Worm (Caenorhabditis elegans) whole organism, young adult: Measurements from ENCODE around the gene F26F2.11.

ENCODE experiments used
- F39B2.1 ChIP-seq: fragments of 200-800 bp; sonication (Bioruptor generic); IDR thresholded peaks from 2 replicates; pipeline ENCODE4 v1.3.6; 2022; ENCODE audit warnings: missing genetic modification reagents, missing genetic modification characterization, missing compliant biosample characterization
- K12H6.12 ChIP-seq: fragments of 200-800 bp; sonication (Bioruptor generic); optimal IDR thresholded peaks from 2 replicates; lab custom pipeline; 2018; ENCODE audit warnings: mild to moderate bottlenecking, missing genetic modification characterization, missing compliant biosample characterization
- Y56A3A.18 ChIP-seq: fragments of 200-800 bp; sonication (Bioruptor generic); IDR thresholded peaks from 2 replicates; pipeline ENCODE4 v1.3.6; 2022; ENCODE audit warnings: missing genetic modification reagents, missing genetic modification characterization, missing compliant biosample characterization
- attf-5 ChIP-seq: fragments of 200-800 bp; sonication (Bioruptor generic); optimal IDR thresholded peaks from 2 replicates; lab custom pipeline; 2018; ENCODE audit warnings: mild to moderate bottlenecking, missing genetic modification characterization, missing compliant biosample characterization
- dpl-1 ChIP-seq: fragments of 150-350 bp; optimal IDR thresholded peaks from 2 replicates; lab custom pipeline; 2014; ENCODE audit warnings: missing biosample characterization, missing genetic modification reagents, missing genetic modification characterization
- efl-1 ChIP-seq: fragments of 150-350 bp; optimal IDR thresholded peaks from 2 replicates; lab custom pipeline; 2014; ENCODE audit warnings: missing biosample characterization, missing genetic modification reagents, missing genetic modification characterization
- hmg-20 ChIP-seq: fragments of 200-800 bp; sonication (Bioruptor generic); IDR thresholded peaks from 2 replicates; pipeline ENCODE4 v1.3.6; 2022; ENCODE audit warnings: missing genetic modification reagents, missing genetic modification characterization, missing compliant biosample characterization
- nhr-90 ChIP-seq: sonication (generic microtip); optimal IDR thresholded peaks from 2 replicates; lab custom pipeline; 2016; ENCODE audit warnings: missing genotype, mild to moderate bottlenecking, missing genetic modification characterization, missing compliant biosample characterization
- pbrm-1 ChIP-seq: fragments of 200-800 bp; sonication (Bioruptor generic); IDR thresholded peaks from 2 replicates; pipeline ENCODE4 v1.3.6; 2022; ENCODE audit warnings: missing genetic modification reagents, missing genetic modification characterization, missing compliant biosample characterization
- tlf-1 ChIP-seq: fragments of 200-800 bp; sonication (Bioruptor generic); optimal IDR thresholded peaks from 2 replicates; lab custom pipeline; 2018; ENCODE audit warnings: mild to moderate bottlenecking, missing genetic modification characterization, missing compliant biosample characterization
- unc-62 ChIP-seq: fragments of 150-350 bp; optimal IDR thresholded peaks from 2 replicates; lab custom pipeline; 2014; ENCODE audit warnings: missing biosample characterization, missing genetic modification reagents, missing genetic modification characterization
- ztf-25 ChIP-seq: fragments of 200-800 bp; sonication (Bioruptor generic); IDR thresholded peaks from 2 replicates; pipeline ENCODE4 v1.3.6; 2022; ENCODE audit warnings: missing genetic modification reagents, missing genetic modification characterization, missing compliant biosample characterization

DNA sequence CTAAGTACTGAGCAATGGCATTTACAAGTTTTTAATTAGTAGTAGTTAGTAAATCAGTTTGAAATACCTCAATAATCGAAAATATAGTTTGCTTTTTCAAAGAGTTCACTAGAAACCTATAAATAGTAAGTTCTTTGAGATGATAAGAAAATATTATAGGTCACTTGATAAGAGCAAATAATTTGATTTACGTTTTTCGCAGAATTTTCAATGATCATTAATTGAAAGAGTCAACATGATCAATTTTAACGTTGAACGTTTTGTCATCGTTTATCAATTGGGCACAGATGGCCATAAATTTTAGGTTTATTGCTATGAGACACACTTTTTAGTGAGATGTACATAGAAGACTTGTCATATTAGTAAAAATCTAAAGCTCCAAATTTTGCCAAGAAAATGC lies 49.8 kb downstream of the F26F2.11 start:
- TF ChIP-seq tlf-1 (no peak), nhr-90 (tag; lab: Kevin White, UChicago) (no peak), F39B2.1 (GFP tag; lab: Robert Waterston, UW) (no peak), unc-62 (no peak), pbrm-1 (GFP tag; lab: Robert Waterston, UW) (no peak), hmg-20 (GFP tag; lab: Robert Waterston, UW) (no peak), Y56A3A.18 (GFP tag; lab: Robert Waterston, UW) (no peak), efl-1 (no peak), dpl-1 (GFP tag; lab: Kevin White, UChicago) (no peak), ztf-25 (GFP tag; lab: Robert Waterston, UW) (no peak), K12H6.12 (tag; lab: Kevin White, UChicago) (no peak), attf-5 (GFP tag; lab: Kevin White, UChicago) (no peak)
